Worm (Caenorhabditis elegans) whole organism, mixed stage, embryonic: ENCODE measurements around the gene C49C3.15.

Source experiments
- M03D4.4 ChIP-seq: sonication (generic microtip); optimal IDR thresholded peaks from 2 replicates; lab custom pipeline; 2017; ENCODE audit warnings: mild to moderate bottlenecking, missing genetic modification characterization, missing compliant biosample characterization
- bed-3 ChIP-seq: fragments of 200-800 bp; sonication (Bioruptor generic); optimal IDR thresholded peaks from 3 replicates; lab custom pipeline; 2018; ENCODE audit warnings: mild to moderate bottlenecking, missing genetic modification characterization, moderate library complexity, missing compliant biosample characterization
- blmp-1 ChIP-seq: fragments of 150-350 bp; optimal IDR thresholded peaks from 2 replicates; lab custom pipeline; 2014; ENCODE audit warnings: missing biosample characterization, missing genetic modification characterization
- ceh-39 ChIP-seq: fragments of 150-350 bp; optimal IDR thresholded peaks from 2 replicates; lab custom pipeline; 2014; ENCODE audit warnings: missing biosample characterization, missing genetic modification characterization
- ces-1 ChIP-seq: fragments of 150-350 bp; optimal IDR thresholded peaks from 2 replicates; lab custom pipeline; 2014; ENCODE audit warnings: missing biosample characterization, missing genetic modification reagents, missing genetic modification characterization
- cnd-1 ChIP-seq: fragments of 200-800 bp; sonication (Bioruptor generic); optimal IDR thresholded peaks from 2 replicates; lab custom pipeline; 2018; ENCODE audit warnings: mild to moderate bottlenecking, missing genetic modification characterization, missing compliant biosample characterization
- drap-1 ChIP-seq: fragments of 200-800 bp; sonication (Bioruptor generic); optimal IDR thresholded peaks from 3 replicates; lab custom pipeline; 2018; ENCODE audit warnings: mild to moderate bottlenecking, missing genetic modification characterization, missing compliant biosample characterization
- elt-1 ChIP-seq: sonication (generic microtip); optimal IDR thresholded peaks from 2 replicates; lab custom pipeline; 2017; ENCODE audit warnings: missing genetic modification characterization, mild to moderate bottlenecking, missing compliant biosample characterization, antibody characterized with exemption, moderate library complexity, borderline replicate concordance; ENCODE audit not compliant: insufficient read depth
- elt-3 ChIP-seq: fragments of 150-350 bp; optimal IDR thresholded peaks from 2 replicates; lab custom pipeline; 2014; ENCODE audit warnings: missing biosample characterization, missing genetic modification characterization
- flh-1 ChIP-seq: fragments of 200-800 bp; sonication (Bioruptor generic); optimal IDR thresholded peaks from 2 replicates; lab custom pipeline; 2018; ENCODE audit warnings: mild to moderate bottlenecking, missing genetic modification characterization, moderate library complexity, missing compliant biosample characterization
- ham-2 ChIP-seq: fragments of 200-800 bp; sonication (Bioruptor generic); optimal IDR thresholded peaks from 2 replicates; lab custom pipeline; 2018; ENCODE audit warnings: mild to moderate bottlenecking, missing genetic modification characterization, missing compliant biosample characterization
- hlh-1 ChIP-seq: fragments of 150-350 bp; optimal IDR thresholded peaks from 2 replicates; lab custom pipeline; 2014; ENCODE audit warnings: missing biosample characterization, missing genetic modification reagents, missing genetic modification characterization
- lin-13 ChIP-seq: fragments of 150-350 bp; optimal IDR thresholded peaks from 2 replicates; lab custom pipeline; 2014; ENCODE audit warnings: missing biosample characterization, missing genetic modification characterization
- lin-32 ChIP-seq: fragments of 200-800 bp; sonication (Bioruptor generic); optimal IDR thresholded peaks from 2 replicates; lab custom pipeline; 2018; ENCODE audit warnings: mild to moderate bottlenecking, missing genetic modification characterization, missing compliant biosample characterization
- lsy-2 ChIP-seq: fragments of 150-350 bp; optimal IDR thresholded peaks from 2 replicates; lab custom pipeline; 2014; ENCODE audit warnings: missing biosample characterization, missing genetic modification characterization
- mab-5 ChIP-seq: fragments of 150-350 bp; optimal IDR thresholded peaks from 2 replicates; lab custom pipeline; 2014; ENCODE audit warnings: missing biosample characterization, missing genetic modification characterization
- mep-1 ChIP-seq: fragments of 150-350 bp; optimal IDR thresholded peaks from 2 replicates; lab custom pipeline; 2017; ENCODE audit warnings: missing biosample characterization, missing genetic modification reagents, missing genetic modification characterization, inconsistent platforms
- mls-2 ChIP-seq: sonication (generic microtip); optimal IDR thresholded peaks from 2 replicates; lab custom pipeline; 2016; ENCODE audit warnings: mild to moderate bottlenecking, missing genetic modification characterization, moderate library complexity, missing compliant biosample characterization
- nhr-12 ChIP-seq: fragments of 150-350 bp; optimal IDR thresholded peaks from 2 replicates; lab custom pipeline; 2014; ENCODE audit warnings: missing biosample characterization, missing genetic modification characterization
- nhr-237 ChIP-seq: fragments of 150-350 bp; optimal IDR thresholded peaks from 2 replicates; lab custom pipeline; 2014; ENCODE audit warnings: missing biosample characterization, missing genetic modification characterization
- nhr-28 ChIP-seq: fragments of 150-350 bp; optimal IDR thresholded peaks from 2 replicates; lab custom pipeline; 2014; ENCODE audit warnings: missing biosample characterization, missing genetic modification characterization
- nhr-76 ChIP-seq: sonication (generic microtip); optimal IDR thresholded peaks from 2 replicates; lab custom pipeline; 2017; ENCODE audit warnings: missing biosample characterization, missing genetic modification characterization
- sem-2 ChIP-seq: fragments of 200-800 bp; sonication (Bioruptor generic); optimal IDR thresholded peaks from 2 replicates; lab custom pipeline; 2018; ENCODE audit warnings: mild to moderate bottlenecking, missing genetic modification characterization, missing compliant biosample characterization
- snpc-4 ChIP-seq: fragments of 150-350 bp; optimal IDR thresholded peaks from 2 replicates; lab custom pipeline; 2014; ENCODE audit warnings: missing biosample characterization, missing genetic modification characterization
- sptf-1 ChIP-seq: sonication (generic microtip); optimal IDR thresholded peaks from 2 replicates; lab custom pipeline; 2017; ENCODE audit warnings: mild to moderate bottlenecking, missing genetic modification characterization, moderate library complexity, missing compliant biosample characterization
- unc-120 ChIP-seq: sonication (generic microtip); optimal IDR thresholded peaks from 2 replicates; lab custom pipeline; 2017; ENCODE audit warnings: missing genetic modification characterization, missing compliant biosample characterization; ENCODE audit not compliant: poor library complexity, severe bottlenecking
- unc-62 ChIP-seq: fragments of 150-350 bp; optimal IDR thresholded peaks from 2 replicates; lab custom pipeline; 2014; ENCODE audit warnings: missing biosample characterization, missing genetic modification reagents, missing genetic modification characterization
- zip-8 ChIP-seq: fragments of 150-350 bp; optimal IDR thresholded peaks from 2 replicates; lab custom pipeline; 2014; ENCODE audit warnings: missing biosample characterization, missing genetic modification characterization
- ztf-11 ChIP-seq: fragments of 150-350 bp; optimal IDR thresholded peaks from 2 replicates; lab custom pipeline; 2014; ENCODE audit warnings: missing biosample characterization, missing genetic modification characterization

The C49C3.15 gene

ce11 chrIV:17361143-17361542 is 27.1 kb downstream of the C49C3.15 start, which contains the start of gene clec-202:
TSS of gene clec-202 (plus strand) at chrIV:17361443.
- TF ChIP-seq nhr-28 (no peak), snpc-4 (tag; lab: Kevin White, UChicago) (no peak), ceh-39 (no peak), mep-1 (tag; lab: Kevin White, UChicago) (no peak), hlh-1 (no peak), lin-13 (tag; lab: Kevin White, UChicago) (no peak), bed-3 (GFP tag; lab: Kevin White, UChicago) (no peak), sem-2 (GFP tag; lab: Kevin White, UChicago) (no peak), elt-3 (tag; lab: Kevin White, UChicago) (no peak), drap-1 (GFP tag; lab: Kevin White, UChicago) (no peak), M03D4.4 (tag; lab: Kevin White, UChicago) (no peak), sptf-1 (tag; lab: Kevin White, UChicago) (no peak), ham-2 (GFP tag; lab: Kevin White, UChicago) (no peak)

ce11 chrIV:17367294-17367693 is 33.3 kb downstream of the C49C3.15 start, which contains the start of gene zipt-17:
TSS of gene zipt-17 (minus strand) at chrIV:17367394.
- TF ChIP-seq bed-3 (GFP tag; lab: Kevin White, UChicago) (no peak), hlh-1 (no peak), elt-1 (no peak), blmp-1 (tag; lab: Kevin White, UChicago) (no peak), sptf-1 (tag; lab: Kevin White, UChicago) (no peak), elt-3 (tag; lab: Kevin White, UChicago) (no peak), ham-2 (GFP tag; lab: Kevin White, UChicago) (no peak), cnd-1 (tag; lab: Kevin White, UChicago) (no peak), mab-5 (tag; lab: Kevin White, UChicago) (no peak), drap-1 (GFP tag; lab: Kevin White, UChicago) (no peak), nhr-237 (tag; lab: Kevin White, UChicago) (no peak), nhr-76 (no peak), sem-2 (GFP tag; lab: Kevin White, UChicago) (no peak)

- TF ChIP-seq lin-32 (no peak), ceh-39 (no peak), nhr-237 (tag; lab: Kevin White, UChicago) (no peak), ztf-11 (no peak), unc-62 (GFP tag; lab: Kevin White, UChicago) (no peak), nhr-12 (tag; lab: Kevin White, UChicago) (no peak), blmp-1 (tag; lab: Kevin White, UChicago) (no peak), unc-120 (tag; lab: Kevin White, UChicago) (no peak), mep-1 (tag; lab: Kevin White, UChicago) (no peak), bed-3 (GFP tag; lab: Kevin White, UChicago) (no peak), nhr-28 (no peak), cnd-1 (tag; lab: Kevin White, UChicago) (no peak), sptf-1 (tag; lab: Kevin White, UChicago) (no peak), lin-13 (tag; lab: Kevin White, UChicago) (no peak), mls-2 (tag; lab: Kevin White, UChicago) (no peak), mab-5 (tag; lab: Kevin White, UChicago) (no peak), flh-1 (GFP tag; lab: Kevin White, UChicago) (no peak), M03D4.4 (tag; lab: Kevin White, UChicago) (no peak), lsy-2 (tag; lab: Kevin White, UChicago) (no peak)
Measured at ce11 chrIV:17368292-17368691, 34.3 kb downstream of the C49C3.15 start, which contains the start of gene trh-1. TSS of gene trh-1 (plus strand) at chrIV:17368592.

ce11 chrIV:17371469-17371868 is 37.4 kb downstream of the C49C3.15 start, which contains the start of gene C30H6.5:
TSS of gene C30H6.5 (plus strand) at chrIV:17371769.
- no peak for TF ChIP-seq elt-1
- TF ChIP-seq zip-8 = peak; percentile 7

- TF ChIP-seq M03D4.4 (tag; lab: Kevin White, UChicago) (no peak), ceh-39 (no peak), ces-1 (GFP tag; lab: Kevin White, UChicago) (no peak), nhr-76 (no peak), mep-1 (tag; lab: Kevin White, UChicago) (no peak)
Measured at ce11 chrIV:17376127-17376526, 42.1 kb downstream of the C49C3.15 start, which contains the start of gene haf-1. TSS of gene haf-1 (plus strand) at chrIV:17376427.
